Fruit fly (Drosophila melanogaster) whole organism, embryonic: ENCODE measurements around the gene CG7011.
A peak's percentile ranks its signal among the peaks of the same experiment; 100 is the strongest.

Experiments
- Ada2b ChIP-seq: fragments of 200-800 bp; sonication (Bioruptor generic); IDR thresholded peaks from 2 replicates; pipeline ENCODE4 v1.3.6; 2022; ENCODE audit warnings: missing biosample characterization, missing genetic modification characterization
- BtbVII ChIP-seq: fragments of 200-800 bp; sonication (Bioruptor generic); optimal IDR thresholded peaks from 3 replicates; lab custom pipeline; 2017; ENCODE audit warnings: missing biosample characterization, mild to moderate bottlenecking, missing genetic modification characterization
- CG10462 ChIP-seq: fragments of 200-800 bp; sonication (Bioruptor generic); optimal IDR thresholded peaks from 2 replicates; lab custom pipeline; 2016; ENCODE audit warnings: missing biosample characterization, missing genetic modification characterization
- CG11398 ChIP-seq: fragments of 200-800 bp; sonication (Bioruptor generic); optimal IDR thresholded peaks from 2 replicates; lab custom pipeline; 2016; ENCODE audit warnings: missing biosample characterization, missing genetic modification characterization
- CG12659 ChIP-seq: fragments of 200-800 bp; sonication (Bioruptor generic); optimal IDR thresholded peaks from 3 replicates; lab custom pipeline; 2017; ENCODE audit warnings: mild to moderate bottlenecking, missing biosample characterization, missing genetic modification reagents, missing genetic modification characterization
- CG13424 ChIP-seq: fragments of 200-800 bp; sonication (Bioruptor generic); optimal IDR thresholded peaks from 2 replicates; lab custom pipeline; 2019; ENCODE audit warnings: missing biosample characterization, mild to moderate bottlenecking, missing genetic modification characterization, moderate library complexity
- CG14014 ChIP-seq: fragments of 200-800 bp; sonication (Bioruptor generic); IDR thresholded peaks from 2 replicates; pipeline ENCODE4 v1.3.6; 2022; ENCODE audit warnings: missing biosample characterization, missing genetic modification characterization
- CG15269 ChIP-seq: fragments of 200-800 bp; sonication (Bioruptor generic); optimal IDR thresholded peaks from 2 replicates; lab custom pipeline; 2018; ENCODE audit warnings: missing biosample characterization, mild to moderate bottlenecking, missing genetic modification characterization, moderate library complexity
- CG2202 ChIP-seq: fragments of 200-800 bp; sonication (Bioruptor generic); optimal IDR thresholded peaks from 2 replicates; lab custom pipeline; 2018; ENCODE audit warnings: missing biosample characterization, mild to moderate bottlenecking, missing genetic modification characterization
- CG6272 ChIP-seq: fragments of 200-800 bp; sonication (Bioruptor generic); IDR thresholded peaks from 2 replicates; pipeline ENCODE4 v1.3.6; 2022; ENCODE audit warnings: missing biosample characterization, missing genetic modification characterization
- CG7271 ChIP-seq: fragments of 200-800 bp; sonication (Bioruptor generic); optimal IDR thresholded peaks from 2 replicates; lab custom pipeline; 2018; ENCODE audit warnings: missing biosample characterization, mild to moderate bottlenecking, missing genetic modification characterization, moderate library complexity
- CG7372 ChIP-seq: fragments of 200-800 bp; sonication (Bioruptor generic); IDR thresholded peaks from 2 replicates; pipeline ENCODE4 v1.3.6; 2022; ENCODE audit warnings: missing biosample characterization, missing genetic modification characterization
- CG8478 ChIP-seq: fragments of >200 bp; optimal IDR thresholded peaks from 2 replicates; lab custom pipeline; 2018
- CG9876 ChIP-seq: fragments of 200-800 bp; sonication (Bioruptor generic); optimal IDR thresholded peaks from 2 replicates; lab custom pipeline; 2016; ENCODE audit warnings: missing biosample characterization, missing genetic modification characterization
- Dref ChIP-seq: fragments of 200-800 bp; sonication (Bioruptor generic); IDR thresholded peaks from 2 replicates; pipeline ENCODE4 v1.3.6; 2022; ENCODE audit warnings: missing biosample characterization, missing genetic modification characterization
- E2f2 ChIP-seq: fragments of 200-800 bp; sonication (Bioruptor generic); IDR thresholded peaks from 2 replicates; pipeline ENCODE4 v1.3.6; 2022; ENCODE audit warnings: missing biosample characterization, missing genetic modification characterization
- Ets65A ChIP-seq: fragments of 200-800 bp; sonication (Bioruptor generic); peaks from one replicate; lab custom pipeline; 2016; ENCODE audit warnings: missing biosample characterization, missing genetic modification characterization
- Jarid2 ChIP-seq: fragments of 200-800 bp; sonication (Bioruptor generic); optimal IDR thresholded peaks from 3 replicates; lab custom pipeline; 2017; ENCODE audit warnings: mild to moderate bottlenecking, missing biosample characterization, missing genetic modification reagents, missing genetic modification characterization
- NFAT ChIP-seq: fragments of 200-800 bp; sonication (Bioruptor generic); IDR thresholded peaks from 2 replicates; pipeline ENCODE4 v1.3.6; 2022; ENCODE audit warnings: missing biosample characterization, missing genetic modification characterization
- Rx ChIP-seq: fragments of 200-800 bp; sonication (Bioruptor generic); IDR thresholded peaks from 2 replicates; pipeline ENCODE4 v1.3.6; 2022; ENCODE audit warnings: missing biosample characterization, missing genetic modification characterization
- Stat92E ChIP-seq, 3 experiments: fragments of >200 bp in 2 of 3; fragments of 200-800 bp in 1 of 3; sonication (Bioruptor generic) in 1 of 3; optimal IDR thresholded peaks; 2 replicates each; lab custom pipeline; 2017 to 2019; ENCODE audit warnings: missing biosample characterization in 3 of 3, missing genetic modification characterization in 3 of 3, mild to moderate bottlenecking in 1 of 3, moderate library complexity in 1 of 3
- ac ChIP-seq: fragments of 200-800 bp; sonication (Bioruptor generic); optimal IDR thresholded peaks from 3 replicates; lab custom pipeline; 2017; ENCODE audit warnings: missing biosample characterization, mild to moderate bottlenecking, missing genetic modification characterization
- aop ChIP-seq: fragments of 200-800 bp; sonication (Bioruptor generic); IDR thresholded peaks from 2 replicates; pipeline ENCODE4 v1.3.6; 2022; ENCODE audit warnings: missing biosample characterization, missing genetic modification characterization
- ash1 ChIP-seq: fragments of 200-800 bp; sonication (Bioruptor generic); optimal IDR thresholded peaks from 2 replicates; lab custom pipeline; 2018; ENCODE audit warnings: missing biosample characterization, mild to moderate bottlenecking, missing genetic modification characterization
- bigmax ChIP-seq: fragments of 200-800 bp; sonication (Bioruptor generic); optimal IDR thresholded peaks from 2 replicates; lab custom pipeline; 2018; ENCODE audit warnings: missing biosample characterization, mild to moderate bottlenecking, missing genetic modification characterization
- ci ChIP-seq: fragments of 200-800 bp; sonication (Bioruptor generic); IDR thresholded peaks from 3 replicates; pipeline ENCODE4 v1.3.6; 2022; ENCODE audit warnings: missing biosample characterization, missing genetic modification characterization
- croc ChIP-seq: fragments of 200-800 bp; sonication (Bioruptor generic); conservative IDR thresholded peaks from 3 replicates; pipeline ENCODE4 v1.3.6; 2022; ENCODE audit warnings: missing biosample characterization, missing genetic modification characterization
- crp ChIP-seq, 2 experiments: fragments of 200-800 bp; sonication (Bioruptor generic); optimal IDR thresholded peaks; 2 replicates in 1 of 2; 3 replicates in 1 of 2; lab custom pipeline; 2017; ENCODE audit warnings: missing biosample characterization in 2 of 2, missing genetic modification characterization in 2 of 2, mild to moderate bottlenecking in 1 of 2, moderate library complexity in 1 of 2
- gcm2 ChIP-seq: fragments of 200-800 bp; sonication (Bioruptor generic); optimal IDR thresholded peaks from 2 replicates; lab custom pipeline; 2016; ENCODE audit warnings: missing biosample characterization, missing genetic modification characterization
- gem ChIP-seq: fragments of 200-800 bp; sonication (Bioruptor generic); optimal IDR thresholded peaks from 2 replicates; lab custom pipeline; 2019; ENCODE audit warnings: missing biosample characterization, mild to moderate bottlenecking, missing genetic modification characterization, moderate library complexity
- grn ChIP-seq: fragments of 200-800 bp; sonication (Bioruptor generic); optimal IDR thresholded peaks from 3 replicates; lab custom pipeline; 2017; ENCODE audit warnings: missing biosample characterization, missing genetic modification characterization
- gro ChIP-seq: fragments of 200-800 bp; sonication (Bioruptor generic); optimal IDR thresholded peaks from 2 replicates; lab custom pipeline; 2016; ENCODE audit warnings: missing biosample characterization, missing genetic modification characterization
- hbn ChIP-seq: fragments of 200-800 bp; sonication (Bioruptor generic); IDR thresholded peaks from 2 replicates; pipeline ENCODE4 v1.3.6; 2022; ENCODE audit warnings: missing biosample characterization, missing genetic modification characterization; ENCODE audit not compliant: partially characterized antibody
- knrl ChIP-seq: fragments of 200-800 bp; sonication (Bioruptor generic); IDR thresholded peaks from 3 replicates; pipeline ENCODE4 v1.3.6; 2022; ENCODE audit warnings: missing biosample characterization, missing genetic modification characterization; ENCODE audit not compliant: partially characterized antibody
- lab ChIP-seq: fragments of 200-800 bp; sonication (Bioruptor generic); optimal IDR thresholded peaks from 3 replicates; lab custom pipeline; 2017; ENCODE audit warnings: missing biosample characterization, missing genetic modification characterization, mild to moderate bottlenecking, moderate library complexity, missing genetic modification reagents
- lola ChIP-seq, 3 experiments: fragments of >200 bp in 2 of 3; fragments of 200-800 bp in 1 of 3; sonication (Bioruptor generic) in 1 of 3; optimal IDR thresholded peaks; 2 replicates each; lab custom pipeline; 2017 to 2019; ENCODE audit warnings: missing biosample characterization in 3 of 3, missing genetic modification characterization in 3 of 3, mild to moderate bottlenecking in 1 of 3, moderate library complexity in 1 of 3
- nerfin-2 ChIP-seq: fragments of 200-800 bp; sonication (Bioruptor generic); IDR thresholded peaks from 2 replicates; pipeline ENCODE4 v1.3.6; 2022; ENCODE audit warnings: missing biosample characterization, missing genetic modification characterization; ENCODE audit not compliant: partially characterized antibody
- odd ChIP-seq: fragments of 200-800 bp; sonication (Bioruptor generic); optimal IDR thresholded peaks from 2 replicates; lab custom pipeline; 2017; ENCODE audit warnings: missing biosample characterization, mild to moderate bottlenecking, missing genetic modification characterization
- pnt ChIP-seq: fragments of 200-800 bp; sonication (Bioruptor generic); optimal IDR thresholded peaks from 3 replicates; lab custom pipeline; 2016; ENCODE audit warnings: missing biosample characterization, missing genetic modification characterization
- prd ChIP-seq, 3 experiments: fragments of >200 bp in 2 of 3; fragments of 200-800 bp in 1 of 3; sonication (Bioruptor generic) in 1 of 3; optimal IDR thresholded peaks in 2 of 3; IDR thresholded peaks in 1 of 3; 2 replicates in 2 of 3; 3 replicates in 1 of 3; pipeline versions ENCODE4 v1.3.6 to Lab custom; 2017 to 2022; ENCODE audit warnings: missing biosample characterization in 1 of 3, missing genetic modification characterization in 1 of 3
- pzg ChIP-seq: fragments of 200-800 bp; sonication (Bioruptor generic); optimal IDR thresholded peaks from 3 replicates; lab custom pipeline; 2018; ENCODE audit warnings: missing biosample characterization, mild to moderate bottlenecking, missing genetic modification characterization, moderate library complexity
- scrt ChIP-seq: fragments of 200-800 bp; sonication (Bioruptor generic); optimal IDR thresholded peaks from 2 replicates; lab custom pipeline; 2018; ENCODE audit warnings: missing biosample characterization, mild to moderate bottlenecking, missing genetic modification characterization, moderate library complexity
- slp2 ChIP-seq: fragments of 200-800 bp; sonication (Bioruptor generic); optimal IDR thresholded peaks from 2 replicates; lab custom pipeline; 2016; ENCODE audit warnings: missing biosample characterization, missing genetic modification characterization
- tin ChIP-seq: fragments of 200-800 bp; sonication (Bioruptor generic); optimal IDR thresholded peaks from 3 replicates; lab custom pipeline; 2016; ENCODE audit warnings: missing biosample characterization, missing genetic modification characterization
- tx ChIP-seq: fragments of 200-800 bp; sonication (Bioruptor generic); optimal IDR thresholded peaks from 2 replicates; lab custom pipeline; 2016; ENCODE audit warnings: missing biosample characterization, missing genetic modification characterization
- usp ChIP-seq: fragments of >200 bp; optimal IDR thresholded peaks from 2 replicates; lab custom pipeline; 2017; ENCODE audit warnings: missing biosample characterization, missing genetic modification characterization
- vnd ChIP-seq: fragments of 200-800 bp; sonication (Bioruptor generic); IDR thresholded peaks from 3 replicates; pipeline ENCODE4 v1.3.6; 2022; ENCODE audit warnings: missing biosample characterization, missing genetic modification characterization; ENCODE audit not compliant: partially characterized antibody
- zen ChIP-seq: fragments of 200-800 bp; sonication (Bioruptor generic); optimal IDR thresholded peaks from 3 replicates; lab custom pipeline; 2018; ENCODE audit warnings: missing biosample characterization, mild to moderate bottlenecking, missing genetic modification characterization, moderate library complexity

CG7011 gene

dm6 chr3L:15142004-15142890 lies 21.2 kb downstream of the CG7011 start, which contains the start of gene Pdi (continued):
- TF ChIP-seq CG2202 (tag; lab: Kevin White, UChicago) (peak; percentile 12), pzg (GFP tag; lab: Kevin White, UChicago) (peak; percentile 87), hbn (peak; percentile 64), gcm2 (GFP tag; lab: Kevin White, UChicago) (peak; percentile 51), Ets65A (GFP tag; lab: Kevin White, UChicago) (peak; percentile 86), CG7372 (no peak), CG9876 (GFP tag; lab: Kevin White, UChicago) (no peak), bigmax (no peak), Jarid2 (GFP tag; lab: Kevin White, UChicago) (peak; percentile 73), ci (GFP tag; lab: Robert Waterston, UW) (peak; percentile 68; the same call in 1 of the 3 replicates), CG8478 (no peak), Stat92E (GFP tag; optimal IDR thresholded peaks at IDR 0.05; lab: Kevin White, UChicago) (peak in 1 of 3 experiments; percentile 90), aop (no peak), Dref (GFP tag; lab: Robert Waterston, UW) (peak; percentile 96), gro (peak; percentile 50), CG7271 (no peak), CG6272 (0 out of 2 replicates have a peak, but pooled peaks have one; percentile 41), CG12659 (GFP tag; lab: Kevin White, UChicago) (peak; percentile 81), slp2 (no peak), gem (tag; lab: Kevin White, UChicago) (peak; percentile 32), Ada2b (GFP tag; lab: Robert Waterston, UW) (no peak), Rx (GFP tag; lab: Robert Waterston, UW) (no peak), NFAT (no peak), tin (GFP tag; lab: Kevin White, UChicago) (peak; percentile 3), odd (GFP tag; lab: Kevin White, UChicago) (no peak), lab (GFP tag; lab: Kevin White, UChicago) (no peak), E2f2 (GFP tag; lab: Robert Waterston, UW) (peak; percentile 70), CG15269 (peak; percentile 11), ac (peak; percentile 5), scrt (peak; percentile 0), CG13424 (tag; lab: Kevin White, UChicago) (peak; percentile 18), prd (optimal IDR thresholded peaks at IDR 0.05; lab: Kevin White, UChicago) (no peak), prd (GFP tag; IDR thresholded peaks at IDR 0.05; lab: Robert Waterston, UW) (no peak), lola (GFP tag; optimal IDR thresholded peaks at IDR 0.05; lab: Kevin White, UChicago) (no peak), crp (GFP tag; optimal IDR thresholded peaks at IDR 0.05; lab: Kevin White, UChicago) (peak in 1 of 2 experiments; percentile 18), CG10462 (GFP tag; lab: Kevin White, UChicago) (no peak), usp (GFP tag; lab: Kevin White, UChicago) (no peak), CG11398 (GFP tag; lab: Kevin White, UChicago) (peak; percentile 37), knrl (GFP tag; lab: Robert Waterston, UW) (peak; percentile 79), zen (peak; percentile 19), vnd (peak; percentile 49; the same call in 2 of the 3 replicates), BtbVII (GFP tag; lab: Kevin White, UChicago) (no peak), ash1 (GFP tag; lab: Kevin White, UChicago) (no peak), grn (GFP tag; lab: Kevin White, UChicago) (no peak), nerfin-2 (GFP tag; lab: Robert Waterston, UW) (peak; percentile 61), croc (GFP tag; lab: Robert Waterston, UW) (no peak), tx (GFP tag; lab: Kevin White, UChicago) (peak; percentile 19), CG14014 (GFP tag; lab: Robert Waterston, UW) (no peak), pnt (GFP tag; lab: Kevin White, UChicago) (no peak)
